Worm (Caenorhabditis elegans) whole organism, L3 larva: ENCODE data around the gene C02F5.14.

Source experiments
- R02D3.7 ChIP-seq: fragments of 150-350 bp; optimal IDR thresholded peaks from 2 replicates; lab custom pipeline; 2014; ENCODE audit warnings: missing biosample characterization, missing genetic modification characterization
- ZK546.5 ChIP-seq: sonication (generic microtip); optimal IDR thresholded peaks from 2 replicates; lab custom pipeline; 2017; ENCODE audit warnings: missing biosample characterization, missing genetic modification characterization
- aly-2 ChIP-seq: fragments of 150-350 bp; optimal IDR thresholded peaks from 2 replicates; lab custom pipeline; 2014; ENCODE audit warnings: missing biosample characterization, missing genetic modification characterization
- ama-1 ChIP-seq: fragments of 150-350 bp; optimal IDR thresholded peaks from 2 replicates; lab custom pipeline; 2018
- ceh-16 ChIP-seq: sonication (generic microtip); optimal IDR thresholded peaks from 2 replicates; lab custom pipeline; 2017; ENCODE audit warnings: missing biosample characterization, missing genetic modification characterization
- daf-12 ChIP-seq: fragments of 150-350 bp; optimal IDR thresholded peaks from 2 replicates; lab custom pipeline; 2014; ENCODE audit warnings: missing biosample characterization, missing genetic modification reagents, missing genetic modification characterization
- egl-27 ChIP-seq: sonication (generic microtip); optimal IDR thresholded peaks from 4 replicates; lab custom pipeline; 2017; ENCODE audit warnings: missing biosample characterization, missing genetic modification reagents, missing genetic modification characterization
- egl-5 ChIP-seq: fragments of 150-350 bp; optimal IDR thresholded peaks from 2 replicates; lab custom pipeline; 2017; ENCODE audit warnings: missing biosample characterization, missing genetic modification reagents, missing genetic modification characterization, inconsistent platforms
- elt-3 ChIP-seq, 3 experiments: fragments of 150-350 bp in 1 of 3; sonication (generic microtip) in 2 of 3; optimal IDR thresholded peaks; 2 replicates in 2 of 3; 4 replicates in 1 of 3; lab custom pipeline; 2014 to 2017; ENCODE audit warnings: missing biosample characterization in 3 of 3, missing genetic modification characterization in 3 of 3
- eor-1 ChIP-seq, 2 experiments: fragments of 150-350 bp; optimal IDR thresholded peaks; 2 replicates each; lab custom pipeline; 2014 to 2018; ENCODE audit warnings: missing biosample characterization in 2 of 2, missing genetic modification characterization in 2 of 2
- fkh-10 ChIP-seq: sonication (generic microtip); optimal IDR thresholded peaks from 2 replicates; lab custom pipeline; 2017; ENCODE audit warnings: missing biosample characterization, missing genetic modification reagents, missing genetic modification characterization
- fkh-2 ChIP-seq: fragments of 150-350 bp; optimal IDR thresholded peaks from 2 replicates; lab custom pipeline; 2014; ENCODE audit warnings: missing biosample characterization, missing genetic modification reagents, missing genetic modification characterization
- fos-1 ChIP-seq: fragments of 150-350 bp; optimal IDR thresholded peaks from 2 replicates; lab custom pipeline; 2014; ENCODE audit warnings: missing biosample characterization, missing genetic modification characterization
- hmg-11 ChIP-seq: sonication (generic microtip); optimal IDR thresholded peaks from 2 replicates; lab custom pipeline; 2016; ENCODE audit warnings: missing genetic modification characterization, missing compliant biosample characterization
- jun-1 ChIP-seq: fragments of 150-350 bp; optimal IDR thresholded peaks from 2 replicates; lab custom pipeline; 2014; ENCODE audit warnings: missing biosample characterization, missing genetic modification reagents, missing genetic modification characterization
- lin-15B ChIP-seq: fragments of 150-350 bp; optimal IDR thresholded peaks from 2 replicates; lab custom pipeline; 2014; ENCODE audit warnings: missing biosample characterization, missing genetic modification characterization
- lin-39 ChIP-seq: fragments of 150-350 bp; optimal IDR thresholded peaks from 2 replicates; lab custom pipeline; 2018; ENCODE audit warnings: missing biosample characterization, missing genetic modification reagents, missing genetic modification characterization
- lsy-12 ChIP-seq: sonication (generic microtip); optimal IDR thresholded peaks from 2 replicates; lab custom pipeline; 2016; ENCODE audit warnings: mild to moderate bottlenecking, missing genetic modification characterization, missing compliant biosample characterization
- mdl-1 ChIP-seq: fragments of 150-350 bp; optimal IDR thresholded peaks from 2 replicates; lab custom pipeline; 2014; ENCODE audit warnings: missing biosample characterization, missing genetic modification characterization
- nfya-1 ChIP-seq: sonication (generic microtip); optimal IDR thresholded peaks from 2 replicates; lab custom pipeline; 2017; ENCODE audit warnings: missing genetic modification characterization, mild to moderate bottlenecking, missing compliant biosample characterization, antibody characterized with exemption, moderate library complexity; ENCODE audit not compliant: insufficient read depth
- nhr-11 ChIP-seq: fragments of 150-350 bp; optimal IDR thresholded peaks from 2 replicates; lab custom pipeline; 2014; ENCODE audit warnings: missing biosample characterization, missing genetic modification characterization
- nhr-23 ChIP-seq: fragments of 150-350 bp; optimal IDR thresholded peaks from 2 replicates; lab custom pipeline; 2014; ENCODE audit warnings: missing biosample characterization, missing genetic modification reagents, missing genetic modification characterization
- nhr-25 ChIP-seq: sonication (generic microtip); optimal IDR thresholded peaks from 2 replicates; lab custom pipeline; 2017; ENCODE audit warnings: missing biosample characterization, missing genetic modification characterization
- nhr-67 ChIP-seq: fragments of 150-350 bp; optimal IDR thresholded peaks from 2 replicates; lab custom pipeline; 2014; ENCODE audit warnings: missing biosample characterization, missing genetic modification characterization
- pha-4 ChIP-seq: fragments of 150-350 bp; optimal IDR thresholded peaks from 2 replicates; lab custom pipeline; 2014; ENCODE audit warnings: missing biosample characterization, missing genetic modification reagents, missing genetic modification characterization
- sea-2 ChIP-seq: fragments of 150-350 bp; sonication (generic microtip); optimal IDR thresholded peaks from 4 replicates; lab custom pipeline; 2014; ENCODE audit warnings: missing biosample characterization, missing genetic modification reagents, missing genetic modification characterization
- skn-1 ChIP-seq: fragments of 150-350 bp; optimal IDR thresholded peaks from 2 replicates; lab custom pipeline; 2014; ENCODE audit warnings: missing biosample characterization, missing genetic modification characterization
- snpc-4 ChIP-seq: fragments of 150-350 bp; optimal IDR thresholded peaks from 2 replicates; lab custom pipeline; 2014; ENCODE audit warnings: missing biosample characterization, missing genetic modification characterization
- tbx-2 ChIP-seq: sonication (generic microtip); optimal IDR thresholded peaks from 2 replicates; lab custom pipeline; 2016; ENCODE audit warnings: mild to moderate bottlenecking, missing genetic modification characterization, missing compliant biosample characterization
- unc-62 ChIP-seq: fragments of 150-350 bp; sonication (generic microtip); optimal IDR thresholded peaks from 4 replicates; lab custom pipeline; 2014; ENCODE audit warnings: missing biosample characterization, missing genetic modification reagents, missing genetic modification characterization
- zag-1 ChIP-seq: fragments of 150-350 bp; optimal IDR thresholded peaks from 2 replicates; lab custom pipeline; 2014; ENCODE audit warnings: missing biosample characterization, missing genetic modification characterization
- ztf-11 ChIP-seq: fragments of 150-350 bp; optimal IDR thresholded peaks from 2 replicates; lab custom pipeline; 2014; ENCODE audit warnings: missing biosample characterization, missing genetic modification characterization

C02F5.14 gene

DNA sequence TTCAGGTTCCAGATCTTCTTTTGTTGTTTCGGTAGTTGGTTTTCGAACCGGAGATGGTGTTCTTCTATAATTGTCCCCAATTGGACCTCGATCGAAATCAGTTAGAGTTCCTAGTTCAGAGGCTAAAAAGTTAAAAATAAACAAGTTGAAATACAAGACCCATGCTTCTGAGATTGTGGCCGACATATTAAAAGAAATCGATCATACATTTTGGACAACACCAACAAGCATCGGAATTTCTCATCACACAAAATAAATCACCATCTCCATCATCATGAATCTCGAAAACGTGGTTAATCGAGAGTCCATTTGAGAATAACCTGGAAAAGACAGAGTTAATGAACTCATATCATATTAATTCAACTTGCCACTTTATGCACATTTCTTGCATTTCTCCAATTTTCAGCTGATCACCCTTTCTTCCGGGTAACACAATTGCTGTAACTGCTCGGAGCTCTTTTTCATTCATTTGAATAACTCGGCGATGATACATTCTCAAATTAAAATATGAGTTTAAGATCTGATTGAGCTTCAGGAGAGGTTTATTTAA, 36.4 kb upstream of the C02F5.14 start, which contains the start of the genes mps-4 and F09G8.10:
Gene mps-4 (minus strand): TSS at position 101 of the 550 bp plus-strand sequence.
Gene F09G8.10 (minus strand): TSS at position 500 of the 550 bp plus-strand sequence.
- TF ChIP-seq fkh-10 (GFP tag; lab: Kevin White, UChicago) (no peak), fos-1 (no peak), unc-62 (GFP tag; lab: Kevin White, UChicago) (no peak), pha-4 (tag; lab: Kevin White, UChicago) (no peak), nhr-25 (tag; lab: Kevin White, UChicago) (no peak), lsy-12 (tag; lab: Kevin White, UChicago) (no peak), ztf-11 (no peak), skn-1 (no peak)

DNA sequence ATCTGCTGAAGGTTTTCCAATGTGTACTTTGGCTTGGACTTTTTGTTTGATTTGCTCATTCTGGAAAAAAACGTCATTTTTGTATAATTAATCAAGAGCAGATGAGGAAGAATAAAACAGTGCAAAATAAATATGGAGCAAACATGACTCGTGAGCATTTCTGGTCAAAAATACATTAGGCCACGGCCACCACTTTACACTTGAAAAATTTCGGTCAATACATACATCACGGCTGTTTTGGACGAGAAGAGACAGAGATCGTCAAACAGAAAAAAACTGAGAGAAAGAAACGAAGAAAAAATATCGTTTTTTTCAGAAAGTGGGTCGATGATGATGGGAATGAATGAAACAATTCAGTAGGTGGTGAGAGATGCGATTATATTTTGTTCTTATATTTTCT, 33.0 kb upstream of the C02F5.14 start, which contains the start of the genes F09G8.7 and crn-7:
Gene F09G8.7 (minus strand): TSS at position 60 of the 400 bp plus-strand sequence.
Gene crn-7 (plus strand): TSS at position 236 of the 400 bp plus-strand sequence.
- TF ChIP-seq daf-12 (tag; lab: Kevin White, UChicago) (no peak), R02D3.7 (tag; lab: Kevin White, UChicago) (no peak), fos-1 (no peak), tbx-2 (tag; lab: Kevin White, UChicago) (no peak), mdl-1 (tag; lab: Kevin White, UChicago) (no peak), nfya-1 (tag; lab: Kevin White, UChicago) (peak; percentile 51), ZK546.5 (tag; lab: Kevin White, UChicago) (no peak), nhr-11 (no peak), nhr-23 (tag; lab: Kevin White, UChicago) (peak; percentile 42), nhr-25 (tag; lab: Kevin White, UChicago) (peak; percentile 9), fkh-10 (GFP tag; lab: Kevin White, UChicago) (no peak), aly-2 (tag; lab: Kevin White, UChicago) (no peak), sea-2 (no peak), elt-3 (tag; optimal IDR thresholded peaks at IDR 0.05; lab: Kevin White, UChicago) (no peak), jun-1 (no peak), pha-4 (tag; lab: Kevin White, UChicago) (peak; percentile 61), ama-1 (lab: Kevin White, UChicago) (no peak), zag-1 (tag; lab: Kevin White, UChicago) (no peak), hmg-11 (no peak), lin-39 (no peak), skn-1 (no peak), lin-15B (tag; lab: Kevin White, UChicago) (peak; percentile 71), ceh-16 (tag; lab: Kevin White, UChicago) (no peak), egl-5 (tag; lab: Kevin White, UChicago) (no peak), snpc-4 (tag; lab: Kevin White, UChicago) (peak; percentile 26), eor-1 (tag; optimal IDR thresholded peaks at IDR 0.05; lab: Kevin White, UChicago) (no peak)

DNA sequence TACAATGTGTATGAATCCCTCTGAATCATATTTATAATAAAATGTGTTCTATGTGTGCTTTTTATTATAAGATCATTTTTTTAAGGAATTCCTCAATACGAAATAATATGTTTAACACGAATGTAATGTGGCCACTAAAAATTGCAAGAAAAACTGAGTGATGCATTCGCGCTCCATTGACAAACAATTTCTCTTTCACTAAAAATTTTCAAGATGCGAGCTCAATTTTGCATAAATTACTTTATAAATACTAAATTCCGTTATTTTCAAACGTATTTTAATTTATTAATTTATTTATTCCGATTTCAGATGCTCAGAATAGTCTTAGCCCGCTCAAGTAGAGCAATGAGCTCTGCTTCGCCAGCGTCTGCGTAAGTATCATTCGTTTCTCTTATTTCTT, 30.4 kb upstream of the C02F5.14 start, which contains the start of gene mrps-9:
Gene mrps-9 (plus strand): TSS at position 310 of the 400 bp plus-strand sequence.
- TF ChIP-seq ZK546.5 (tag; lab: Kevin White, UChicago) (no peak), tbx-2 (tag; lab: Kevin White, UChicago) (no peak), fkh-2 (tag; lab: Kevin White, UChicago) (no peak), egl-27 (tag; lab: Kevin White, UChicago) (no peak), lin-15B (tag; lab: Kevin White, UChicago) (peak; percentile 51), nfya-1 (tag; lab: Kevin White, UChicago) (peak; percentile 3)

DNA sequence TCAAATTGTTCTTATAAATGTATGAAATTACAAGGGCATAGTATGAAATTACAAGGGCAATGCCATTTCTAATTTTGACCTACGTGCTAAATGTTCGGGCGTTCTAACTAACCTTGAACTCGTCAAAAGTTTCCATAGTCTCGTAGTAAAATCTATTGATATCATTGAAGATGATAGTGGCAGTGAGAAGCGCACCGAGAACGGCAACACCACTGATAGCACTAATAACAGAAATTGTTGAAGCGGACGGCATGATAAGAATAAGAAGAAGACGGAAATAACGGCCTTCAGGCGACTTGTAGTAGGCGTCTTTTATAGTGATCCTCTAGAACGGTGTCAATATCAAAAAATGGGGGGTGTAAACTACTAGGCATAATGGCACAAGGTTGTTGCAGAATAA, 28.1 kb upstream of the C02F5.14 start, which contains the start of gene col-91:
Gene col-91 (minus strand): TSS at position 288 of the 400 bp plus-strand sequence.
- TF ChIP-seq nhr-25 (tag; lab: Kevin White, UChicago) (peak; percentile 78), elt-3 (tag; optimal IDR thresholded peaks at IDR 0.05; lab: Kevin White, UChicago) (peak in 1 of 3 experiments; percentile 90), nhr-67 (no peak)

DNA sequence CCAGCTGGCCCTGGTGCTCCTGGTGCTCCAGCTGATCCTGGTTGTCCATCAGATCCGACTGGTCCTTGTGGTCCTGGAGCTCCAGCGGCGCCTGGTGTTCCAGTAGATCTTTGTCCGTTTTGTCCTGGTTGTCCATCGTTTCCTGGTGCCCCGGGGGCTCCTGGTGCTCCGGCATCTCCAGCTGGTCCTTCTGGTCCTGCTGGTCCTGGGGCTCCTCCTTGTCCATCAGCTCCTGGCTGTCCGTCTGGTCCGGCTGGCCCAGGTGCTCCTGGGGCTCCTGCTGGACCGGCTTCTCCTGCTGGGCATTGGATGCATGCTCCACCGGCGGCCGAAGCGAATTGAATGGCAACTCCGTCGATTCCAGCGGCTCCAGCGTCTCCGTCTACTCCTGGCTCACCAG, 27.3 kb upstream of the C02F5.14 start:
- no peak for TF ChIP-seq ZK546.5 (tag; lab: Kevin White, UChicago)
- no peak for TF ChIP-seq snpc-4 (tag; lab: Kevin White, UChicago)
